Fruit fly (Drosophila melanogaster) whole organism, larva: ENCODE data around the gene CG13053.

ENCODE experiments used
- noc ChIP-seq: fragments of 200-800 bp; sonication (Bioruptor generic); optimal IDR thresholded peaks from 3 replicates; lab custom pipeline; 2019; ENCODE audit warnings: missing biosample characterization, mild to moderate bottlenecking, missing genetic modification characterization, moderate library complexity

Gene CG13053

DNA sequence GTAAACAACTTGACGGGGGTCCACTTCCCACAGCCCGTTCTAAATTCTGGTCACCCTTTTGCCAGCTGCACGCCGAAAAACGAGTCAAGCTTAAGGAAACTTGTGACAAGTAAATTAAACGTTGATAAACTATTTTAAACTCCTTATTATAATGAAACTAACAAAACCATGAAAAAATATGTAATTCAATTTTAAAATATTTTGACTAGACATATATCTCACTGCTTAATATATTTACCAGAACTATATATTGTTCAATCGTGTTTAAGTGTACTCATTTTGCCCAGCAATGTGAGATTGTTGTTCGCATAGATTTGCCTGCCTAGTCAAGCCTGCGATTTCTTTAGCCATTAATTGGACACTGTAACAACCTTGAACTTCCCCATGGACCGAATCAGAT, at the start of gene CG13053:
CG13053 (minus strand) TSS at position 171 of the 400 bp plus-strand sequence.
- TF ChIP-seq noc = no peak

DNA sequence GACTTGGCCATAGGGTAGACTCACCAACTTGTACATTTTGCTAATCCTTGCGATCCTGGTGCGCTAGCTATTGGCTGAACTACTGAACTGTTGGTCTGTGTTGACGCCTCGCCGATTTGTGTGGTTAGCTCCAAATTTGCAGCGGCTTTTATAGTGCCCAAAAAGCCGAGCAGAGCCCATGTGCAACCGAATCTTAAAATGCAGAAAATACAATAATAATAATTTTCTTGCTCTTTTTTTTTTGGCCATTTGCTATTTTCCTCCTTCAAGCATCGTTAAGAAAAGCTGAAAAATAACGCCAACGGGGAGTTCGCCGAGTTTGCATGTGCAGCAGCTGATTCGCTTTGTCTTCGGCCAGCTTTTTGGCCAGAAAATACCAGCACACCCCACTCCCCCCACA, 48.9 kb upstream of the CG13053 start, which contains the start of gene CG13042:
CG13042 (minus strand) TSS at position 101 of the 400 bp plus-strand sequence.
- no peak for TF ChIP-seq noc

DNA sequence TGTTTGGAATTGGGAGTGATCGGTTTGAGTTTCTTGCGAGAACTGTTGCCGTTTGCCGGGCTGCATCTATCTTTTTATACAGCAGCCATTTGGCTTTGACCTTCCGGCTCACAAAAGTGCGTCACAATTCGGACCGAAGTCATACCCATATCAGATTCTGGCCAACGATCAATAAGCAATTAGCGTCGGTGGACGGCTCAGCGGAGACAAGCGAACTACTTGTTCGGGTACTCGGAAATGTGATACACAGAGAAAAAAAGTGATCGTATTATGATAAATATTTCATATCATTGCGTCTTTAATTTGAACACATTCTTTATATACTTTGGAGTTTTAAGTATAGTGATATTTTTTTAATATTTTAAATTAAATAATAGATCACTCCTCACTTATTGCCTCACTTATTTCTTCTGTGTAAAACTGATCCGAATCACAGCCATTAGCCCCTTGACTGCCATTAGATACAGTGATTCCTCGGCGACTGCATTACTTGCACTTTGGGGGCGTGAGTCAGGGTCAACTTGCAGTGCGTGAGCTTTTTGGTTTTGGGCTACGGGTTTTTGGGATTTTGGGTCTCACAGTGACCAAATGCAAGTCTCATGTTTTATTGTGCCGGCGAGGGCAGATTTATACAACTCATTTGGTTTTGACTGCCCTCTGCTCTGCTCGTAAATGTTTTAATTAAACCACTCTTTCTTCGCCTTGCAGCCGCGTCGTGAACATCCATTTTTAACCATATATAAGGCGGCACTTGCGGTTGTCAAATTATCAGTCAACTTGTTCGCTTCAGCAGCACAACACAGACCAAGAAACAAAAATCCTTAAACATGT, 46.5 kb upstream of the CG13053 start, which contains the start of the genes CG13043 and CG13063:
CG13043 (minus strand) TSS at position 51 of the 831 bp plus-strand sequence.
CG13063 (plus strand) TSS at position 781 of the 831 bp plus-strand sequence.
- no peak for TF ChIP-seq noc

DNA sequence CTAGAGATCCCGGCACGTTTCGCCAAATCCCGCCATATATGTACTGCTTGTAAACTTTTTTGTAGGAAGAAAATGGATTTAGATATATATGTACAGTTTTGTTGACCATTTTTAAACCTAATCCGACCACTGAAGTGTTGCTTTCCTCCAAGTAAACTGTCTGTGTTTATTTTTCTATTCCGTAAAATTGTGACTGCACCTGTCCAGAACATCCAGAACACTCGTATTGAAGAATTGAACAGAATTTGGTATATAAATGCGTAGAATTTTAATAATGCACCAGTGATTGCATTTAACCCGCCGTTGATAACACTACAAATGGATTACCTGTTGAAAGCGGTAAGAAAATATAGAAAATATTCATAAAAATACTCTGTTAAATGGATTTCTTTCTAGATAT, 44.5 kb upstream of the CG13053 start, which contains the start of gene CG43249:
CG43249 (plus strand) TSS at position 301 of the 400 bp plus-strand sequence.
- no peak for TF ChIP-seq noc

- no peak for TF ChIP-seq noc
Observed at dm6 chr3L:16303078-16303477, 43.6 kb upstream of the CG13053 start, which contains the start of gene CG13044. TSS of gene CG13044 (minus strand) at chr3L:16303178.

dm6 chr3L:16301153-16301552, 41.6 kb upstream of the CG13053 start, which contains the start of gene CG4982:
TSS of gene CG4982 (plus strand) at chr3L:16301453.
- TF ChIP-seq noc = no peak

DNA sequence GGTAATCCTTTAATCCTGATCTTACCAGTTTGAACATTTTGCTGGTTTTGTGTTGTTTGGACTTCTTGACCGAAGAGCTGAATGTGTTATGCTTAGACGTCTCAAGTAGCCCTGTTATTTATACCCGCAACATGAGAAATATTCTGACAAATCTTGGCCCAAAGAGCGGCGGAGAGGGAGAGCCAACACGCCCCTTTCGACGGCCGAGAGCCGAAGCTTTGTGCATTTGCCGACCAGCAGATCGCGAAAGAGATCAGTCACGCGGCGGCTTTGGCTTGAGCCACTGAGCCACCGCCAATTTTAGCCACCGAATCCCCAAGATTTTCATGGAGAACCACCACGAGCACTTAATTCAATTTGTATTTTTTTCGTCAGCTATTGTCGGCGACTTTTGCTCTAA, 35.9 kb upstream of the CG13053 start, which contains the start of gene CG4962:
CG4962 (minus strand) TSS at position 101 of the 400 bp plus-strand sequence.
- TF ChIP-seq noc = no peak

DNA sequence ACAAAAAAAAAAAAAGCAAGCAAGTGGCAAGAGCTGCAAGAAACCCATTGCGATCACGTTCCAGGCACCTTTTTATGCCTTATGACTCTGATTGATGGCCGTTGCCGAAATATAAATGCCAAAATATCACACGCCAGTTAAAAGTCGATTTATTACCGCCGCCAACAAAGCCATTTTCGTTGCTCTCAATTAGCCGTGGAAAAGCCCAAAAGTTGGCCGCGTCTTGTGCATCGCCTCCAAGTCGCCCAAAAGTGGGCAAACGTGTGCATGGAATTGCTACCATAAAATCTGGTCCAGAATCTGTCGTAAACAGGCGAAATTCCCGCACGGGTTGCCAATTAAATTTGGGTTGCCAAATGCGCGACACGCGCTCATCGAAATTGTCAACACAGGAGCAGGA, 32.2 kb upstream of the CG13053 start:
- no peak for TF ChIP-seq noc

- TF ChIP-seq noc = no peak
Observed at dm6 chr3L:16290850-16291249, 31.3 kb upstream of the CG13053 start, which contains the start of gene CG13045. TSS of gene CG13045 (minus strand) at chr3L:16290950.

DNA sequence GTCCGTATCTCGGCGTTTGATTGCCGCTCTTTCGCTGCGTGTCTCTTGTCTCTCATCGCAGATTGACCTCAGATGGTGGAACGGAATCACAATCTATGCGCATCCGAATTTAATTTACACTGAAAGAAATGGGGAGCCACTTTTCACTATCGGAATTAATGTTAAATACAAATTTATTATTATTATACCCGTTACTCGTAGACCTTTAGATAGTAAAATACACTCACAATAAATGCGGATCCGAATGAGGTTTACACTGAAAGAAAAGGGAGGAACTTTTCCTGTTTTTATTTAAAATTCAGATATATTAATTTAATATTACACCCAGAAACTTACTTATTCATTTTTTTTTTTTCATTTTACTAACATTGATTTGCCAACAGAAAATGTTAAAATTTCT, 29.5 kb upstream of the CG13053 start:
- no peak for TF ChIP-seq noc

dm6 chr3L:16288322-16288721, 28.8 kb upstream of the CG13053 start, which contains the start of gene CG13046:
TSS of gene CG13046 (minus strand) at chr3L:16288422.
- TF ChIP-seq noc = no peak

- TF ChIP-seq noc = no peak
Observed at dm6 chr3L:16286258-16286657, 26.7 kb upstream of the CG13053 start.

DNA sequence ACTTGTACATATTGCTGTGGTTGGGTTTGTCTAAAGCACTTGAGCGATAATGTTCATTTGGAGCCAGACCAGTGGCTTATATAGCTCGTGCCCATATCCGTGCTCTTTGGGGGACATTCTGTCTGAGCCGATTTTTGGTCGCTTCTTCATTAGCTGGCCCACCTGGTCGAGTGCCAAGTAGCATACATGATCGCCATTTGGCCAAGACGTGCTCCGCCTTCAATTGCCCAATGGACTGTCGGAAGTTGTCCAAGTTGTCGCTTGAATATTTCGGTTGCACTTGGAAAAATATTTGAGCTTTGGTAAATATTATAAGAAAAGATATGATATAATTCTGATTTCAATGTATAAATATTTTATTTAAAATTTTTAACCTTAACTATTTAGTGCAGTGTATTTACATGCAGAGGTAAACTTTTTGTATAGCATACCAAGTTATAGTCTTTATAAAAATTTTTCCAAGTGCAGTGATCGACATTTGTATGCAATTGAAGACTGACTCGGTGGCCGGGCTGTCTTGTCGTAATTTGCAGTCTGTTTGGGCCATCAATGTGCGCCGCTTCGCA, 25.9 kb upstream of the CG13053 start, which contains the start of gene CG13047:
CG13047 (minus strand) TSS at position 51 of the 566 bp plus-strand sequence.
- no peak for TF ChIP-seq noc

DNA sequence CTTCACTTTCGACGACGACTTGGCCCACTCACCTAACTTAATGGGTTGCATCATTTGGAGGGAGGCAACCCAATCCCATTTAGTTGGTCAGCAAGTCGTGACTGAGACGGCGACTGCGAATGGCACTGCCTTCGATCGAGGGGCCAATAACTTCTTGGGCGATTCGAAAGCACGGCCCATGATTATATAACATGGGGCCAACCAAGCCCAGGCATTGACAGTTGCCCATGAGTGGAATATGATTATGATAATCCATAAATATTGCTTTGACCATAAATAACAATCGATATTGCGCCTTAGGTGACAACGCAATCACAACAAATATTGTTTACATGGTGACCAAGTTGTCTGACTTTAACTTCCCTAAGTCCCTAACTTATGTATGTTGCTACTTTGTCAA, 24.3 kb upstream of the CG13053 start, which contains the start of gene CG13048:
CG13048 (minus strand) TSS at position 101 of the 400 bp plus-strand sequence.
- no peak for TF ChIP-seq noc

DNA sequence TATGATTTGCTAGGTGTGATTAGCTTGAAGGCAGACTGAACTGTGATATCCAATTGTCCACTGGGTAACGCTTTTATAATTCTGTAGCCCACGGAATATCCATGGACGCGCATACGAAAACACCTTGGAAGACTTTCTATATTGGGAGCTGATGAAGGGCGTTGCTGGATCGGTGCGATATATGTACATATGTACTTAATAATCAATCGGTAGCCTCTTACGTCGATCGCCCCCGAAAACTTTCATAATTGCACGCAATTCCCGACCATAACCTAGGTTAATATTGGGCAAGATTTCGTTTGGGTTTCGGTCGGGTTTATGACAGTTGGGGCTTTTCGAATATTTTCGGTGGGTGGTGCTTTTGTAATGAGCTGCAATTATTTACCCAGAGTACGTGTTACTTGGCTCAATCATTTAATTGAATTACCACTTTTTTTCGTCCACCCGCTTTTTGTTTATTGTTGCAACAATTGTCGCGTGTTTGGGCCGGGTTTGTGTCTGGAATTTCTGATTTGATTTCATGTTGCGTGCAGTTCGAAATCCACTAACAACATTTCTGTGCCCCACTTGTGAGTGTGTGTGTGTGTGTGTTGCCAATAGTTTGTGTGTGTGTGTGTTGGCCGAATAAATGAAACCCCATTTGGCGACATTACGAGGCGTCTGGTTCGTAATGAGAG, 22.5 kb upstream of the CG13053 start, which contains the start of gene CG13049:
CG13049 (minus strand) TSS at position 51 of the 677 bp plus-strand sequence.
- TF ChIP-seq noc = no peak

DNA sequence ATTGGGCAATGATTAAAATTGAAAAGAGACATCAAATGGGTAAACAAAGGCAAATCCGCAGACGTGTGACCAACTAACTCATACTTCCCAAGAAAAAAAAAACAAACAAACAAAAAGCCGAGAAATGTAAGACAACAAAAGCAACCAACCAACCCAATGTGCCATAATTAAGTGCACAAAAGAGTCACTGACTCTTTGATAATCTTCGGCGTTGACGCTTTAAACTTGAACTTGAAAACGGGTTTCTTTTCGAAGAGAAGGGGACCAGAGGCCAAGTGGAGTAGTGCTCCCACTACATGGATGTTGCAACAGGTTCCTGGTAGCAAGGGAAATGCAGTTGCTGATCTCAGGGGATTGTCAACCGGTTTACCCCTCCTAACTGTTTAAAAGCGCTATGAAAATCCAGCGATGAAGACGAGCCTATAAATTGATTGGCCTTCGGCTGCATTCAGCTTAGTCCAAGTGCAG, 20.5 kb upstream of the CG13053 start, which contains the start of gene CG13064:
CG13064 (plus strand) TSS at position 418 of the 468 bp plus-strand sequence.
- TF ChIP-seq noc = no peak
